Worm (Caenorhabditis elegans) whole organism, midembryonic: ENCODE data around the gene T02C1.1.

Source experiments
- klf-2 ChIP-seq: fragments of 200-800 bp; sonication (Bioruptor generic); conservative IDR thresholded peaks from 2 replicates; pipeline ENCODE4 v1.3.6; 2022; ENCODE audit warnings: missing genetic modification reagents, missing genetic modification characterization, missing compliant biosample characterization
- med-1 ChIP-seq: sonication (generic microtip); optimal IDR thresholded peaks from 2 replicates; lab custom pipeline; 2017; ENCODE audit warnings: missing genetic modification characterization, mild to moderate bottlenecking, missing compliant biosample characterization, antibody characterized with exemption, missing genetic modification reagents; ENCODE audit not compliant: insufficient read depth
- ztf-23 ChIP-seq: fragments of 200-800 bp; sonication (Bioruptor generic); IDR thresholded peaks from 2 replicates; pipeline ENCODE4 v1.3.6; 2022; ENCODE audit warnings: missing genetic modification reagents, missing genetic modification characterization, missing compliant biosample characterization
- ztf-29 ChIP-seq: fragments of 200-800 bp; sonication (Bioruptor generic); IDR thresholded peaks from 2 replicates; pipeline ENCODE4 v1.3.6; 2022; ENCODE audit warnings: missing genetic modification reagents, missing genetic modification characterization, missing compliant biosample characterization

DNA sequence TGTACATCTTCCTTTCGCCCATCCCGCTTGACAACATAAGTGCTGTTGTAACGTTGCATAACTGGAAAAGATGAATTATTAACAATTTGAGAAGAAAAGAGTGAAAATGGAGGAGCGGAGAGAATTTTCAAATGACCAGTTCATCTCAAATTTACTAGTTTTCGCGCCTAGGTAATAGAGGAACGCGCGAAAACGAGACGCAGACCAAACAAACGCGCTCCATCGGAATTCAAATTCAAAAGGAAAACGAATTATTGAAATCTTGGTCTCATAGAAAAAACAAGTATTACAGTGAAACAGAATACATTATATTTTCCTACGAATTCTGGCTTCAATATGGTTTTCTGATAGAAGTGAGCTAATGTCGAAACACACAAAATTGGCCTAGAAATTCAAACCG is 19.1 kb upstream of the T02C1.1 start:
- TF ChIP-seq ztf-29 (GFP tag; lab: Robert Waterston, UW) (no peak), klf-2 (no peak), ztf-23 (GFP tag; lab: Robert Waterston, UW) (no peak), med-1 (GFP tag; lab: Kevin White, UChicago) (no peak)
